Worm (Caenorhabditis elegans) whole organism, L4 larva: ENCODE results near the gene unc-42.

Source experiments
- F49E8.2 ChIP-seq: sonication (generic microtip); optimal IDR thresholded peaks from 2 replicates; lab custom pipeline; 2016; ENCODE audit warnings: missing compliant biosample characterization, mild to moderate bottlenecking, missing genetic modification characterization, borderline replicate concordance
- Y48G9A.11 ChIP-seq: fragments of 200-800 bp; sonication (Bioruptor generic); IDR thresholded peaks from 2 replicates; pipeline ENCODE4 v1.3.6; 2022; ENCODE audit warnings: missing genetic modification reagents, missing genetic modification characterization, missing compliant biosample characterization
- aha-1 ChIP-seq: fragments of 150-350 bp; peaks from one replicate; lab custom pipeline; 2014; ENCODE audit warnings: missing biosample characterization, missing genetic modification characterization
- aly-2 ChIP-seq: sonication (generic microtip); optimal IDR thresholded peaks from 2 replicates; lab custom pipeline; 2018; ENCODE audit warnings: missing biosample characterization, missing genetic modification characterization
- arid-1 ChIP-seq: fragments of 200-800 bp; sonication (Bioruptor generic); conservative IDR thresholded peaks from 2 replicates; pipeline ENCODE4 v1.3.6; 2022; ENCODE audit warnings: missing genetic modification reagents, missing genetic modification characterization, missing compliant biosample characterization
- ceh-62 ChIP-seq: sonication (generic microtip); optimal IDR thresholded peaks from 2 replicates; lab custom pipeline; 2017; ENCODE audit warnings: missing biosample characterization, missing genetic modification characterization
- ceh-82 ChIP-seq: sonication (generic microtip); optimal IDR thresholded peaks from 2 replicates; lab custom pipeline; 2017; ENCODE audit warnings: missing biosample characterization, missing genetic modification characterization
- ces-1 ChIP-seq: fragments of 150-350 bp; sonication (generic microtip); optimal IDR thresholded peaks from 4 replicates; lab custom pipeline; 2014; ENCODE audit warnings: missing biosample characterization, missing genetic modification reagents, missing genetic modification characterization
- cey-2 ChIP-seq: sonication (generic microtip); optimal IDR thresholded peaks from 3 replicates; lab custom pipeline; 2017; ENCODE audit warnings: missing genetic modification characterization, mild to moderate bottlenecking, missing compliant biosample characterization, antibody characterized with exemption, borderline replicate concordance; ENCODE audit not compliant: insufficient read depth
- ctbp-1 ChIP-seq: fragments of 200-800 bp; sonication (Bioruptor generic); IDR thresholded peaks from 2 replicates; pipeline ENCODE4 v1.3.6; 2022; ENCODE audit warnings: missing genetic modification reagents, missing genetic modification characterization, missing compliant biosample characterization
- daf-12 ChIP-seq: fragments of 150-350 bp; optimal IDR thresholded peaks from 2 replicates; lab custom pipeline; 2014; ENCODE audit warnings: missing biosample characterization, missing genetic modification reagents, missing genetic modification characterization
- daf-16 ChIP-seq, 3 experiments: sonication (generic microtip); optimal IDR thresholded peaks; 2 replicates each; lab custom pipeline; 2016 to 2017; ENCODE audit warnings: missing genetic modification characterization in 3 of 3, missing genetic modification reagents in 3 of 3, mild to moderate bottlenecking in 2 of 3, missing compliant biosample characterization in 2 of 3, missing biosample characterization in 1 of 3, moderate library complexity in 1 of 3
- daf-19 ChIP-seq: fragments of 200-800 bp; sonication (Bioruptor generic); conservative IDR thresholded peaks from 2 replicates; pipeline ENCODE4 v1.3.6; 2022; ENCODE audit warnings: missing genetic modification characterization, missing compliant biosample characterization
- daf-8 ChIP-seq: fragments of 200-800 bp; sonication (Bioruptor generic); IDR thresholded peaks from 2 replicates; pipeline ENCODE4 v1.3.6; 2022; ENCODE audit warnings: missing genetic modification characterization, missing compliant biosample characterization
- dmd-6 ChIP-seq: fragments of 200-800 bp; sonication (Bioruptor generic); IDR thresholded peaks from 2 replicates; pipeline ENCODE4 v1.3.6; 2022; ENCODE audit warnings: missing genetic modification reagents, missing genetic modification characterization, missing compliant biosample characterization
- dmd-8 ChIP-seq: fragments of 200-800 bp; sonication (Bioruptor generic); IDR thresholded peaks from 2 replicates; pipeline ENCODE4 v1.3.6; 2022; ENCODE audit warnings: missing genetic modification characterization, missing compliant biosample characterization
- duxl-1 ChIP-seq: sonication (generic microtip); optimal IDR thresholded peaks from 2 replicates; lab custom pipeline; 2016; ENCODE audit warnings: mild to moderate bottlenecking, missing genetic modification characterization, moderate library complexity, missing compliant biosample characterization; ENCODE audit not compliant: poor library complexity
- dve-1 ChIP-seq: sonication (generic microtip); optimal IDR thresholded peaks from 2 replicates; lab custom pipeline; 2017; ENCODE audit warnings: antibody characterized with exemption, mild to moderate bottlenecking, missing genetic modification characterization, missing compliant biosample characterization; ENCODE audit not compliant: insufficient read depth
- egl-27 ChIP-seq: sonication (generic microtip); optimal IDR thresholded peaks from 3 replicates; lab custom pipeline; 2017; ENCODE audit warnings: missing biosample characterization, missing genetic modification reagents, missing genetic modification characterization
- egl-43 ChIP-seq: fragments of 200-800 bp; sonication (Bioruptor generic); IDR thresholded peaks from 2 replicates; pipeline ENCODE4 v1.3.6; 2022; ENCODE audit warnings: missing genetic modification reagents, missing genetic modification characterization, missing compliant biosample characterization
- hif-1 ChIP-seq, 2 experiments: sonication (generic microtip); optimal IDR thresholded peaks; 2 replicates each; lab custom pipeline; 2016 to 2017; ENCODE audit warnings: missing compliant biosample characterization in 2 of 2, missing genetic modification characterization in 2 of 2, missing genetic modification reagents in 2 of 2, missing genotype in 2 of 2, mild to moderate bottlenecking in 1 of 2
- hlh-11 ChIP-seq: fragments of 200-800 bp; sonication (Bioruptor generic); optimal IDR thresholded peaks from 2 replicates; lab custom pipeline; 2018; ENCODE audit warnings: mild to moderate bottlenecking, missing genetic modification characterization, missing compliant biosample characterization
- hlh-30 ChIP-seq: sonication (generic microtip); optimal IDR thresholded peaks from 2 replicates; lab custom pipeline; 2017; ENCODE audit warnings: antibody characterized with exemption, mild to moderate bottlenecking, missing genetic modification characterization, missing compliant biosample characterization; ENCODE audit not compliant: insufficient read depth
- hmg-1.1 ChIP-seq: fragments of 200-800 bp; sonication (Bioruptor generic); IDR thresholded peaks from 2 replicates; pipeline ENCODE4 v1.3.6; 2022; ENCODE audit warnings: missing genetic modification reagents, missing genetic modification characterization, missing compliant biosample characterization
- lim-7 ChIP-seq: fragments of 200-800 bp; sonication (Bioruptor generic); IDR thresholded peaks from 2 replicates; pipeline ENCODE4 v1.3.6; 2022; ENCODE audit warnings: missing genetic modification characterization, missing compliant biosample characterization
- lin-39 ChIP-seq: fragments of 150-350 bp; optimal IDR thresholded peaks from 2 replicates; lab custom pipeline; 2014; ENCODE audit warnings: missing biosample characterization, missing genetic modification reagents, missing genetic modification characterization
- lir-3 ChIP-seq: sonication (generic microtip); optimal IDR thresholded peaks from 2 replicates; lab custom pipeline; 2016; ENCODE audit warnings: mild to moderate bottlenecking, missing genetic modification characterization, missing compliant biosample characterization
- madf-9 ChIP-seq: fragments of 200-800 bp; sonication (Bioruptor generic); conservative IDR thresholded peaks from 2 replicates; pipeline ENCODE4 v1.3.6; 2022; ENCODE audit warnings: missing genetic modification reagents, missing genetic modification characterization, missing compliant biosample characterization
- mep-1 ChIP-seq: fragments of 150-350 bp; sonication (generic microtip); optimal IDR thresholded peaks from 3 replicates; lab custom pipeline; 2014; ENCODE audit warnings: missing biosample characterization, missing genetic modification characterization
- mes-2 ChIP-seq: sonication (generic microtip); optimal IDR thresholded peaks from 2 replicates; lab custom pipeline; 2016; ENCODE audit warnings: missing genotype, mild to moderate bottlenecking, missing genetic modification characterization, missing compliant biosample characterization; ENCODE audit not compliant: poor library complexity, severe bottlenecking
- mxl-3 ChIP-seq: fragments of 200-800 bp; sonication (Bioruptor generic); optimal IDR thresholded peaks from 2 replicates; lab custom pipeline; 2018; ENCODE audit warnings: mild to moderate bottlenecking, missing genetic modification characterization, missing compliant biosample characterization
- nhr-237 ChIP-seq: sonication (generic microtip); optimal IDR thresholded peaks from 2 replicates; lab custom pipeline; 2017; ENCODE audit warnings: missing biosample characterization, missing genetic modification characterization
- nhr-41 ChIP-seq: fragments of 200-800 bp; sonication (Bioruptor generic); IDR thresholded peaks from 2 replicates; pipeline ENCODE4 v1.3.6; 2022; ENCODE audit warnings: missing genetic modification reagents, missing genetic modification characterization, missing compliant biosample characterization
- nhr-48 ChIP-seq: sonication (generic microtip); optimal IDR thresholded peaks from 2 replicates; lab custom pipeline; 2016; ENCODE audit warnings: mild to moderate bottlenecking, missing genetic modification characterization, missing compliant biosample characterization
- nhr-6 ChIP-seq: fragments of 150-350 bp; optimal IDR thresholded peaks from 2 replicates; lab custom pipeline; 2014; ENCODE audit warnings: missing biosample characterization, missing genetic modification characterization
- nhr-76 ChIP-seq: fragments of 150-350 bp; optimal IDR thresholded peaks from 2 replicates; lab custom pipeline; 2014; ENCODE audit warnings: missing biosample characterization, missing genetic modification characterization
- pqm-1 ChIP-seq: sonication (generic microtip); optimal IDR thresholded peaks from 2 replicates; lab custom pipeline; 2017; ENCODE audit warnings: missing biosample characterization, missing genetic modification characterization
- rbr-2 ChIP-seq: sonication (generic microtip); optimal IDR thresholded peaks from 2 replicates; lab custom pipeline; 2016; ENCODE audit warnings: missing genotype, missing genetic modification characterization, missing compliant biosample characterization
- saeg-2 ChIP-seq: fragments of 200-800 bp; sonication (Bioruptor generic); IDR thresholded peaks from 2 replicates; pipeline ENCODE4 v1.3.6; 2022; ENCODE audit warnings: missing genetic modification reagents, missing genetic modification characterization, missing compliant biosample characterization
- sdz-12 ChIP-seq: fragments of 200-800 bp; sonication (Bioruptor generic); optimal IDR thresholded peaks from 2 replicates; lab custom pipeline; 2018; ENCODE audit warnings: mild to moderate bottlenecking, missing genetic modification characterization, missing compliant biosample characterization
- set-16 ChIP-seq: fragments of 200-800 bp; sonication (Bioruptor generic); IDR thresholded peaks from 2 replicates; pipeline ENCODE4 v1.3.6; 2022; ENCODE audit warnings: missing genetic modification reagents, missing genetic modification characterization, missing compliant biosample characterization
- skn-1 ChIP-seq: fragments of 150-350 bp; optimal IDR thresholded peaks from 2 replicates; lab custom pipeline; 2014; ENCODE audit warnings: missing biosample characterization, missing genetic modification characterization
- snpc-1.2 ChIP-seq: fragments of 200-800 bp; sonication (Bioruptor generic); IDR thresholded peaks from 2 replicates; pipeline ENCODE4 v1.3.6; 2022; ENCODE audit warnings: missing genetic modification reagents, missing genetic modification characterization, missing compliant biosample characterization
- snpc-4 ChIP-seq: fragments of 150-350 bp; optimal IDR thresholded peaks from 2 replicates; lab custom pipeline; 2014; ENCODE audit warnings: missing biosample characterization, missing genetic modification characterization
- spr-1 ChIP-seq: sonication (generic microtip); optimal IDR thresholded peaks from 2 replicates; lab custom pipeline; 2016; ENCODE audit warnings: mild to moderate bottlenecking, missing genetic modification characterization, missing compliant biosample characterization
- tag-97 ChIP-seq: fragments of 200-800 bp; sonication (Bioruptor generic); IDR thresholded peaks from 2 replicates; pipeline ENCODE4 v1.3.6; 2022; ENCODE audit warnings: missing genetic modification characterization, missing compliant biosample characterization
- zip-2 ChIP-seq: fragments of 150-350 bp; optimal IDR thresholded peaks from 2 replicates; lab custom pipeline; 2014; ENCODE audit warnings: missing biosample characterization, missing genetic modification characterization
- ztf-7 ChIP-seq: fragments of 150-350 bp; optimal IDR thresholded peaks from 2 replicates; lab custom pipeline; 2014; ENCODE audit warnings: missing biosample characterization, missing genetic modification characterization

Gene unc-42

ce11 chrV:9737287-9737686 lies 31.9 kb downstream of the unc-42 start, which contains the start of gene aqp-4 (continued):
- TF ChIP-seq hlh-30 (tag; lab: Kevin White, UChicago) (peak; percentile 6), nhr-237 (tag; lab: Kevin White, UChicago) (no peak), hlh-11 (tag; lab: Kevin White, UChicago) (peak; percentile 18), spr-1 (tag; lab: Kevin White, UChicago) (no peak), skn-1 (tag; lab: Kevin White, UChicago) (no peak), aly-2 (tag; lab: Kevin White, UChicago) (no peak), dmd-6 (GFP tag; lab: Robert Waterston, UW) (peak; percentile 43; the same call in 1 of the 2 replicates), daf-19 (GFP tag; lab: Robert Waterston, UW) (no peak), daf-12 (tag; lab: Kevin White, UChicago) (no peak), ctbp-1 (no peak), pqm-1 (peak; percentile 59), tag-97 (GFP tag; lab: Robert Waterston, UW) (no peak), nhr-48 (tag; lab: Kevin White, UChicago) (no peak), daf-16 (GFP tag; optimal IDR thresholded peaks at IDR 0.05; lab: Kevin White, UChicago) (no peak), daf-16 (tag; optimal IDR thresholded peaks at IDR 0.05; lab: Kevin White, UChicago) (peak; percentile 28), ces-1 (GFP tag; lab: Kevin White, UChicago) (no peak), nhr-6 (tag; lab: Kevin White, UChicago) (no peak), dmd-8 (GFP tag; lab: Robert Waterston, UW) (no peak), egl-27 (tag; lab: Kevin White, UChicago) (no peak)
- TF ChIP-seq, all 104 proteins: peak for 6

ce11 chrV:9733920-9734454 lies 35.2 kb downstream of the unc-42 start, which contains the start of gene cal-7:
Gene cal-7 (plus strand): TSS chrV:9734103.
- TF ChIP-seq madf-9 (GFP tag; lab: Robert Waterston, UW) (no peak), ces-1 (GFP tag; lab: Kevin White, UChicago) (no peak), duxl-1 (tag; lab: Kevin White, UChicago) (no peak), nhr-76 (tag; lab: Kevin White, UChicago) (no peak), cey-2 (no peak), ceh-62 (tag; lab: Kevin White, UChicago) (no peak), nhr-41 (no peak), egl-27 (tag; lab: Kevin White, UChicago) (no peak), arid-1 (GFP tag; lab: Robert Waterston, UW) (no peak), mxl-3 (GFP tag; lab: Kevin White, UChicago) (no peak), ceh-82 (tag; lab: Kevin White, UChicago) (no peak), mes-2 (no peak), set-16 (GFP tag; lab: Robert Waterston, UW) (no peak), rbr-2 (tag; lab: Kevin White, UChicago) (no peak), zip-2 (tag; lab: Kevin White, UChicago) (no peak), dve-1 (tag; lab: Kevin White, UChicago) (peak; percentile 43), snpc-1.2 (no peak), lim-7 (no peak), aly-2 (tag; lab: Kevin White, UChicago) (no peak), Y48G9A.11 (GFP tag; lab: Robert Waterston, UW) (no peak; the same call in 1 of the 2 replicates), daf-8 (GFP tag; lab: Robert Waterston, UW) (no peak), hif-1 (tag; optimal IDR thresholded peaks at IDR 0.05; lab: Kevin White, UChicago) (no peak), F49E8.2 (tag; lab: Kevin White, UChicago) (no peak), snpc-4 (no peak), aha-1 (tag; lab: Kevin White, UChicago) (peak; percentile 0), hmg-1.1 (GFP tag; lab: Robert Waterston, UW) (peak; percentile 33; the same call in 1 of the 2 replicates), mep-1 (tag; lab: Kevin White, UChicago) (peak; percentile 31), lir-3 (tag; lab: Kevin White, UChicago) (no peak), nhr-48 (tag; lab: Kevin White, UChicago) (peak; percentile 30), lin-39 (tag; lab: Kevin White, UChicago) (no peak), ztf-7 (tag; lab: Kevin White, UChicago) (no peak), saeg-2 (GFP tag; lab: Robert Waterston, UW) (0 out of 2 replicates have a peak, but pooled peaks have one; percentile 42), sdz-12 (GFP tag; lab: Kevin White, UChicago) (no peak), egl-43 (GFP tag; lab: Robert Waterston, UW) (no peak), hlh-11 (tag; lab: Kevin White, UChicago) (no peak)
